Fruit fly (Drosophila melanogaster) whole organism, embryonic: ENCODE results near the gene cno.
A peak's percentile ranks its signal among the peaks of the same experiment; 100 is the strongest.

ENCODE experiments used
- Atf6 ChIP-seq: fragments of 200-800 bp; sonication (Bioruptor generic); IDR thresholded peaks from 2 replicates; pipeline ENCODE4 v1.3.6; 2022; ENCODE audit warnings: missing biosample characterization, missing genetic modification characterization
- B-H1 ChIP-seq: fragments of 200-800 bp; sonication (Bioruptor generic); IDR thresholded peaks from 3 replicates; pipeline ENCODE4 v1.3.6; 2022; ENCODE audit warnings: missing biosample characterization, missing genetic modification characterization
- CG11723 ChIP-seq: fragments of 200-800 bp; sonication (Bioruptor generic); optimal IDR thresholded peaks from 2 replicates; lab custom pipeline; 2017; ENCODE audit warnings: missing biosample characterization, mild to moderate bottlenecking, missing genetic modification characterization
- CG13287 ChIP-seq: fragments of 200-800 bp; sonication (Bioruptor generic); IDR thresholded peaks from 2 replicates; pipeline ENCODE4 v1.3.6; 2022; ENCODE audit warnings: missing biosample characterization, missing genetic modification characterization; ENCODE audit not compliant: partially characterized antibody
- CG13894 ChIP-seq: fragments of 200-800 bp; sonication (Bioruptor generic); optimal IDR thresholded peaks from 3 replicates; lab custom pipeline; 2018; ENCODE audit warnings: missing biosample characterization, mild to moderate bottlenecking, missing genetic modification characterization, moderate library complexity
- CG14710 ChIP-seq: fragments of 200-800 bp; sonication (Bioruptor generic); optimal IDR thresholded peaks from 3 replicates; lab custom pipeline; 2019; ENCODE audit warnings: missing biosample characterization, mild to moderate bottlenecking, missing genetic modification characterization, moderate library complexity
- CG1603 ChIP-seq: fragments of 200-800 bp; sonication (Bioruptor generic); optimal IDR thresholded peaks from 2 replicates; lab custom pipeline; 2019; ENCODE audit warnings: missing biosample characterization, mild to moderate bottlenecking, missing genetic modification characterization, moderate library complexity
- CG17186 ChIP-seq: fragments of 200-800 bp; sonication (Bioruptor generic); optimal IDR thresholded peaks from 3 replicates; lab custom pipeline; 2017; ENCODE audit warnings: missing biosample characterization, missing genetic modification reagents, missing genetic modification characterization
- CG2120 ChIP-seq: fragments of 200-800 bp; sonication (Bioruptor generic); optimal IDR thresholded peaks from 3 replicates; lab custom pipeline; 2016; ENCODE audit warnings: missing biosample characterization, missing genetic modification characterization
- CG2199 ChIP-seq: fragments of 200-800 bp; sonication (Bioruptor generic); IDR thresholded peaks from 3 replicates; pipeline ENCODE4 v1.3.6; 2022; ENCODE audit warnings: missing biosample characterization, missing genetic modification characterization
- CG2712 ChIP-seq: fragments of 200-800 bp; optimal IDR thresholded peaks from 3 replicates; lab custom pipeline; 2019; ENCODE audit warnings: missing biosample characterization, mild to moderate bottlenecking, missing genetic modification characterization, moderate library complexity
- CG32532 ChIP-seq: fragments of 200-800 bp; sonication (Bioruptor generic); IDR thresholded peaks from 2 replicates; pipeline ENCODE4 v1.3.6; 2022; ENCODE audit warnings: missing biosample characterization, missing genetic modification characterization
- CG34224 ChIP-seq: fragments of 200-800 bp; sonication (Bioruptor generic); IDR thresholded peaks from 3 replicates; pipeline ENCODE4 v1.3.6; 2022; ENCODE audit warnings: missing biosample characterization, missing genetic modification characterization; ENCODE audit not compliant: partially characterized antibody
- CG42726 ChIP-seq: fragments of 200-800 bp; sonication (Bioruptor generic); IDR thresholded peaks from 2 replicates; pipeline ENCODE4 v1.3.6; 2022; ENCODE audit warnings: missing biosample characterization, missing genetic modification characterization; ENCODE audit not compliant: partially characterized antibody
- CG8290 ChIP-seq, 3 experiments: fragments of 200-800 bp; sonication (Bioruptor generic); optimal IDR thresholded peaks; 2 replicates each; lab custom pipeline; 2016 to 2019; ENCODE audit warnings: missing biosample characterization in 3 of 3, missing genetic modification characterization in 3 of 3, mild to moderate bottlenecking in 2 of 3, moderate library complexity in 1 of 3
- CG8388 ChIP-seq: fragments of 200-800 bp; sonication (Bioruptor generic); optimal IDR thresholded peaks from 2 replicates; lab custom pipeline; 2019; ENCODE audit warnings: missing biosample characterization, mild to moderate bottlenecking, missing genetic modification characterization, moderate library complexity
- Chrac-16 ChIP-seq: fragments of 200-800 bp; sonication (Bioruptor generic); optimal IDR thresholded peaks from 3 replicates; lab custom pipeline; 2016; ENCODE audit warnings: missing biosample characterization, missing genetic modification characterization
- D19B ChIP-seq: fragments of 200-800 bp; sonication (Bioruptor generic); optimal IDR thresholded peaks from 2 replicates; lab custom pipeline; 2017; ENCODE audit warnings: missing biosample characterization, mild to moderate bottlenecking, missing genetic modification characterization
- Dbx ChIP-seq: fragments of 200-800 bp; sonication (Bioruptor generic); IDR thresholded peaks from 3 replicates; pipeline ENCODE4 v1.3.6; 2022; ENCODE audit warnings: missing biosample characterization, missing genetic modification characterization
- HLHmδ ChIP-seq: fragments of 200-800 bp; sonication (Bioruptor generic); optimal IDR thresholded peaks from 2 replicates; lab custom pipeline; 2018; ENCODE audit warnings: missing biosample characterization, mild to moderate bottlenecking, missing genetic modification characterization, moderate library complexity
- Lim3 ChIP-seq: fragments of 200-800 bp; sonication (Bioruptor generic); IDR thresholded peaks from 2 replicates; pipeline ENCODE4 v1.3.6; 2022; ENCODE audit warnings: missing biosample characterization, missing genetic modification characterization
- MBD-R2 ChIP-seq: fragments of 200-800 bp; sonication (Bioruptor generic); IDR thresholded peaks from 2 replicates; pipeline ENCODE4 v1.3.6; 2022; ENCODE audit warnings: missing biosample characterization, missing genetic modification characterization
- NC2β ChIP-seq: fragments of 200-800 bp; sonication (Bioruptor generic); optimal IDR thresholded peaks from 2 replicates; lab custom pipeline; 2016; ENCODE audit warnings: missing biosample characterization, missing genetic modification characterization
- Nf-YB ChIP-seq: fragments of 200-800 bp; sonication (Bioruptor generic); optimal IDR thresholded peaks from 3 replicates; lab custom pipeline; 2019; ENCODE audit warnings: missing biosample characterization, mild to moderate bottlenecking, missing genetic modification characterization, moderate library complexity
- Oaz ChIP-seq: fragments of 200-800 bp; sonication (Bioruptor generic); IDR thresholded peaks from 2 replicates; pipeline ENCODE4 v1.3.6; 2022; ENCODE audit warnings: missing biosample characterization, missing genetic modification characterization
- Oli ChIP-seq: fragments of 200-800 bp; sonication (Bioruptor generic); optimal IDR thresholded peaks from 2 replicates; lab custom pipeline; 2018; ENCODE audit warnings: missing biosample characterization, mild to moderate bottlenecking, missing genetic modification characterization, moderate library complexity
- Taf1 ChIP-seq: fragments of 200-800 bp; sonication (Bioruptor generic); IDR thresholded peaks from 2 replicates; pipeline ENCODE4 v1.3.6; 2022; ENCODE audit warnings: missing biosample characterization, missing genetic modification characterization
- Usf ChIP-seq: fragments of 200-800 bp; sonication (Bioruptor generic); optimal IDR thresholded peaks from 2 replicates; lab custom pipeline; 2017; ENCODE audit warnings: missing genotype, missing biosample characterization, missing genetic modification characterization
- cad ChIP-seq: fragments of >200 bp; optimal IDR thresholded peaks from 2 replicates; lab custom pipeline; 2017; ENCODE audit warnings: missing biosample characterization, missing genetic modification characterization
- chinmo ChIP-seq: fragments of 200-800 bp; sonication (Bioruptor generic); IDR thresholded peaks from 4 replicates; pipeline ENCODE4 v1.3.6; 2022; ENCODE audit warnings: missing biosample characterization, missing genetic modification characterization; ENCODE audit not compliant: partially characterized antibody
- ci ChIP-seq: fragments of 200-800 bp; sonication (Bioruptor generic); IDR thresholded peaks from 3 replicates; pipeline ENCODE4 v1.3.6; 2022; ENCODE audit warnings: missing biosample characterization, missing genetic modification characterization
- dpn ChIP-seq, 2 experiments: fragments of 200-800 bp; sonication (Bioruptor generic); optimal IDR thresholded peaks; 3 replicates each; lab custom pipeline; 2016; ENCODE audit warnings: missing biosample characterization in 2 of 2, missing genetic modification characterization in 2 of 2
- grau ChIP-seq: fragments of 200-800 bp; optimal IDR thresholded peaks from 3 replicates; lab custom pipeline; 2019; ENCODE audit warnings: missing biosample characterization, mild to moderate bottlenecking, missing genetic modification characterization, moderate library complexity
- grn ChIP-seq: fragments of 200-800 bp; sonication (Bioruptor generic); optimal IDR thresholded peaks from 3 replicates; lab custom pipeline; 2017; ENCODE audit warnings: missing biosample characterization, missing genetic modification characterization
- lola ChIP-seq, 3 experiments: fragments of >200 bp in 2 of 3; fragments of 200-800 bp in 1 of 3; sonication (Bioruptor generic) in 1 of 3; optimal IDR thresholded peaks; 2 replicates each; lab custom pipeline; 2017 to 2019; ENCODE audit warnings: missing biosample characterization in 3 of 3, missing genetic modification characterization in 3 of 3, mild to moderate bottlenecking in 1 of 3, moderate library complexity in 1 of 3
- onecut ChIP-seq: fragments of 200-800 bp; sonication (Bioruptor generic); IDR thresholded peaks from 2 replicates; pipeline ENCODE4 v1.3.6; 2022; ENCODE audit warnings: missing biosample characterization, missing genetic modification characterization
- otp ChIP-seq: fragments of 200-800 bp; sonication (Bioruptor generic); IDR thresholded peaks from 3 replicates; pipeline ENCODE4, ENCODE4 v1.3.6; 2022; ENCODE audit warnings: missing biosample characterization, missing genetic modification characterization
- pan ChIP-seq, 4 experiments: fragments of >200 bp in 3 of 4; fragments of 200-800 bp in 1 of 4; sonication (Bioruptor generic) in 1 of 4; optimal IDR thresholded peaks in 3 of 4; IDR thresholded peaks in 1 of 4; 2 replicates each; pipeline versions ENCODE4 v1.3.6 to Lab custom; 2017 to 2022; ENCODE audit warnings: missing biosample characterization in 2 of 4, missing genetic modification characterization in 2 of 4, mixed read lengths in 1 of 4
- phol ChIP-seq: fragments of 200-800 bp; sonication (Bioruptor generic); optimal IDR thresholded peaks from 3 replicates; lab custom pipeline; 2018; ENCODE audit warnings: missing biosample characterization, mild to moderate bottlenecking, missing genetic modification characterization, moderate library complexity
- ranshi ChIP-seq: fragments of 200-800 bp; sonication (Bioruptor generic); IDR thresholded peaks from 2 replicates; pipeline ENCODE4 v1.3.6; 2022; ENCODE audit warnings: missing biosample characterization, missing genetic modification characterization
- repo ChIP-seq: fragments of 200-800 bp; sonication (Bioruptor generic); optimal IDR thresholded peaks from 2 replicates; lab custom pipeline; 2016; ENCODE audit warnings: missing biosample characterization, missing genetic modification characterization
- sc ChIP-seq, 3 experiments: fragments of >200 bp in 2 of 3; fragments of 200-800 bp in 1 of 3; sonication (Bioruptor generic) in 1 of 3; optimal IDR thresholded peaks; 2 replicates in 2 of 3; 3 replicates in 1 of 3; lab custom pipeline; 2017; ENCODE audit warnings: mild to moderate bottlenecking in 1 of 3, missing biosample characterization in 1 of 3, missing genetic modification characterization in 1 of 3, missing genetic modification reagents in 1 of 3
- sens ChIP-seq: fragments of 200-800 bp; sonication (Bioruptor generic); peaks from one replicate; lab custom pipeline; 2016; ENCODE audit warnings: missing biosample characterization, missing genetic modification characterization
- sug ChIP-seq: fragments of 200-800 bp; optimal IDR thresholded peaks from 2 replicates; lab custom pipeline; 2019; ENCODE audit warnings: missing biosample characterization, mild to moderate bottlenecking, missing genetic modification characterization, moderate library complexity
- tna ChIP-seq: fragments of 200-800 bp; sonication (Bioruptor generic); IDR thresholded peaks from 2 replicates; pipeline ENCODE4 v1.3.6; 2022; ENCODE audit warnings: missing biosample characterization, missing genetic modification characterization; ENCODE audit not compliant: partially characterized antibody
- zfh2 ChIP-seq: fragments of 200-800 bp; sonication (Bioruptor generic); optimal IDR thresholded peaks from 2 replicates; lab custom pipeline; 2016; ENCODE audit warnings: missing biosample characterization, missing genetic modification characterization

Gene cno

dm6 chr3R:5264251-5265098, 47.2 kb upstream of the cno start (continued):
- TF ChIP-seq CG13287 (GFP tag; lab: Robert Waterston, UW) (peak; percentile 26; the same call in 1 of the 2 replicates), Chrac-16 (GFP tag; lab: Kevin White, UChicago) (peak; percentile 8), Oli (tag; lab: Kevin White, UChicago) (peak; percentile 45), CG8290 (GFP tag; optimal IDR thresholded peaks at IDR 0.05; lab: Kevin White, UChicago) (peak; percentile 9), CG8290 (tag; optimal IDR thresholded peaks at IDR 0.05; lab: Kevin White, UChicago) (peak in 1 of 2 experiments; percentile 49), CG34224 (GFP tag; lab: Robert Waterston, UW) (0 out of 3 replicates have a peak, but pooled peaks have one; percentile 32), grau (peak; percentile 67), ranshi (GFP tag; lab: Robert Waterston, UW) (no peak), phol (tag; lab: Kevin White, UChicago) (peak; percentile 26), Taf1 (GFP tag; lab: Robert Waterston, UW) (0 out of 2 replicates have a peak, but pooled peaks have one; percentile 9), CG2712 (peak; percentile 45), Lim3 (GFP tag; lab: Robert Waterston, UW) (no peak), D19B (GFP tag; lab: Kevin White, UChicago) (peak; percentile 39), tna (GFP tag; lab: Robert Waterston, UW) (0 out of 2 replicates have a peak, but pooled peaks have one; percentile 34), Usf (GFP tag; lab: Kevin White, UChicago) (no peak), CG17186 (GFP tag; lab: Kevin White, UChicago) (no peak), CG8388 (GFP tag; lab: Kevin White, UChicago) (peak; percentile 22), Atf6 (GFP tag; lab: Robert Waterston, UW) (0 out of 2 replicates have a peak, but pooled peaks have one; percentile 32), chinmo (GFP tag; lab: Robert Waterston, UW) (peak; percentile 91; the same call in 2 of the 4 replicates), CG1603 (peak; percentile 42), grn (GFP tag; lab: Kevin White, UChicago) (peak; percentile 23), cad (GFP tag; lab: Kevin White, UChicago) (no peak), CG2120 (GFP tag; lab: Kevin White, UChicago) (peak; percentile 61), CG32532 (peak; percentile 33; the same call in 1 of the 2 replicates), pan (optimal IDR thresholded peaks at IDR 0.05; lab: Kevin White, UChicago) (no peak), pan (GFP tag; optimal IDR thresholded peaks at IDR 0.05 in 1 of 2, IDR thresholded peaks at IDR 0.05 in 1 of 2) (peak in 1 of 2 experiments; percentile 17), zfh2 (GFP tag; lab: Kevin White, UChicago) (peak; percentile 29), HLHmδ (GFP tag; lab: Kevin White, UChicago) (peak; percentile 48), Nf-YB (GFP tag; lab: Kevin White, UChicago) (no peak), onecut (peak; percentile 6; the same call in 1 of the 2 replicates), CG2199 (GFP tag; lab: Robert Waterston, UW) (0 out of 3 replicates have a peak, but pooled peaks have one; percentile 59), NC2β (GFP tag; lab: Kevin White, UChicago) (peak; percentile 31), sc (optimal IDR thresholded peaks at IDR 0.05; lab: Kevin White, UChicago) (no peak), sc (GFP tag; optimal IDR thresholded peaks at IDR 0.05; lab: Kevin White, UChicago) (peak; percentile 1), MBD-R2 (GFP tag; lab: Robert Waterston, UW) (no peak), dpn (GFP tag; optimal IDR thresholded peaks at IDR 0.05; lab: Kevin White, UChicago) (peak; percentile 23 to 37), CG13894 (tag; lab: Kevin White, UChicago) (peak; percentile 35), Dbx (no peak), sens (GFP tag; lab: Kevin White, UChicago) (peak; percentile 86), Oaz (no peak), CG11723 (GFP tag; lab: Kevin White, UChicago) (peak; percentile 15), sug (tag; lab: Kevin White, UChicago) (peak; percentile 79), CG42726 (GFP tag; lab: Robert Waterston, UW) (0 out of 2 replicates have a peak, but pooled peaks have one; percentile 29), B-H1 (no peak), CG14710 (peak; percentile 32), ci (GFP tag; lab: Robert Waterston, UW) (peak; percentile 65), repo (GFP tag; lab: Kevin White, UChicago) (no peak), otp (GFP tag; lab: Robert Waterston, UW) (no peak), lola (GFP tag; optimal IDR thresholded peaks at IDR 0.05; lab: Kevin White, UChicago) (peak in 2 of 3 experiments; percentile 35 to 51)
